Worm (Caenorhabditis elegans): ENCODE data around the gene sahd-1.

DNA sequence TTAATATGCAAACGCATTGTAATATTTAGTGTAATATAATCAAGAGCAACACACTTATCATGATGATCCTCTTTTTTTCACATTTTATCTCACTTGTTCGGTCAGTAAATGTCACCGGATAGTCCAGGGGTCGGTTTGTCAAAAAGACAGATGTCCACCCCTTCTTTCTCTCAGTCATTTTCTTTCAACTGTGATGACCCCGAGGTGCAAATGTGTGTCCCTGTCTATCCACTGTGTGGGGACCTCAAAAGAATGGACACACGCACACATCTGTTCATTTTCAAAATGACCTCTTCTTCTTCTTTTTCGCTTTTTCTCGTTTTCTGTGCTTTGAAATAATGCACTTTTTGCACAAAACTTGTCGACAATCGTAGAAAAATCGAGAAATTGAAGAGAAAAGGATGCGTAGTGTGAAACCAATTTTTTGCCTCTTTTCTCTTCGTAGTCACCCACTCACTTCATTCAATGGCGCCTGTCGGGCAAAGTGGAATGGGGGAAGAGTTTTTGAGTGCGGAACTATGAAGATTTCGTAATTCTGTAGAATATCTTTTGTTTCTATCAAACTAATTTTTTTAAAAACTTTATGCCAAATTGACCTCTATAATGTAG, 50.9 kb downstream of the sahd-1 start:
- TF ChIP-seq skn-1 (tag; optimal IDR thresholded peaks at IDR 0.05) (no peak), fos-1 (tag; optimal IDR thresholded peaks at IDR 0.05) (no peak), lin-15B (tag; optimal IDR thresholded peaks at IDR 0.05) (no peak), hmg-11 (tag; optimal IDR thresholded peaks at IDR 0.05) (no peak), mdl-1 (tag; optimal IDR thresholded peaks at IDR 0.05) (no peak), unc-62 (GFP tag; optimal IDR thresholded peaks at IDR 0.05) (peak; percentile 40), nhr-237 (tag; optimal IDR thresholded peaks at IDR 0.05) (no peak), nhr-76 (tag; optimal IDR thresholded peaks at IDR 0.05) (no peak), egl-27 (tag; optimal IDR thresholded peaks at IDR 0.05) (no peak), snpc-4 (tag; optimal IDR thresholded peaks at IDR 0.05) (no peak), ceh-16 (tag; optimal IDR thresholded peaks at IDR 0.05) (no peak), nhr-11 (tag; optimal IDR thresholded peaks at IDR 0.05) (no peak)

Measured in whole organism, L3 larva.